Worm (Caenorhabditis elegans): ENCODE measurements around the gene cec-2.

- no peak for TF ChIP-seq sem-2 (GFP tag; optimal IDR thresholded peaks at IDR 0.05)
- no peak for TF ChIP-seq pha-4 (tag; optimal IDR thresholded peaks at IDR 0.05)
- no peak for TF ChIP-seq mab-5 (tag; optimal IDR thresholded peaks at IDR 0.05)
- no peak for TF ChIP-seq nhr-237 (tag; optimal IDR thresholded peaks at IDR 0.05)
- TF ChIP-seq ztf-11 (tag; optimal IDR thresholded peaks at IDR 0.05), result no peak
- TF ChIP-seq cnd-1 (tag; optimal IDR thresholded peaks at IDR 0.05), result no peak
- TF ChIP-seq nhr-76 (tag; optimal IDR thresholded peaks at IDR 0.05), result no peak
These were observed 50.7 kb downstream of the cec-2 start, which contains the start of gene W09G12.10 for ce11 chrIV:1221167-1221566.
